Fruit fly (Drosophila melanogaster) whole organism, embryonic: ENCODE data around the gene CG11279.

ENCODE experiments used
- Ada2b ChIP-seq: fragments of 200-800 bp; sonication (Bioruptor generic); IDR thresholded peaks from 2 replicates; pipeline ENCODE4 v1.3.6; 2022; ENCODE audit warnings: missing biosample characterization, missing genetic modification characterization
- Bgb ChIP-seq: fragments of 200-800 bp; sonication (Bioruptor generic); IDR thresholded peaks from 2 replicates; pipeline ENCODE4 v1.3.6; 2022; ENCODE audit warnings: missing biosample characterization, missing genetic modification characterization; ENCODE audit not compliant: partially characterized antibody
- CG11247 ChIP-seq: fragments of 200-800 bp; sonication (Bioruptor generic); IDR thresholded peaks from 2 replicates; pipeline ENCODE4 v1.3.6; 2022; ENCODE audit warnings: missing biosample characterization, missing genetic modification characterization
- CG11504 ChIP-seq: fragments of 200-800 bp; sonication (Bioruptor generic); optimal IDR thresholded peaks from 3 replicates; lab custom pipeline; 2019; ENCODE audit warnings: missing biosample characterization, mild to moderate bottlenecking, missing genetic modification characterization, moderate library complexity
- CG12659 ChIP-seq: fragments of 200-800 bp; sonication (Bioruptor generic); optimal IDR thresholded peaks from 3 replicates; lab custom pipeline; 2017; ENCODE audit warnings: mild to moderate bottlenecking, missing biosample characterization, missing genetic modification reagents, missing genetic modification characterization
- CG18011 ChIP-seq: fragments of 200-800 bp; sonication (Bioruptor generic); optimal IDR thresholded peaks from 2 replicates; lab custom pipeline; 2017; ENCODE audit warnings: missing biosample characterization, missing genetic modification characterization, mild to moderate bottlenecking, moderate library complexity, missing genotype
- CG18764 ChIP-seq: fragments of 200-800 bp; sonication (Bioruptor generic); optimal IDR thresholded peaks from 3 replicates; lab custom pipeline; 2016; ENCODE audit warnings: missing biosample characterization, missing genetic modification characterization
- CG31365 ChIP-seq: fragments of 200-800 bp; sonication (Bioruptor generic); optimal IDR thresholded peaks from 2 replicates; lab custom pipeline; 2018; ENCODE audit warnings: missing biosample characterization, mild to moderate bottlenecking, missing genetic modification characterization
- CG32532 ChIP-seq: fragments of 200-800 bp; sonication (Bioruptor generic); IDR thresholded peaks from 2 replicates; pipeline ENCODE4 v1.3.6; 2022; ENCODE audit warnings: missing biosample characterization, missing genetic modification characterization
- CG32772 ChIP-seq: fragments of 200-800 bp; sonication (Bioruptor generic); IDR thresholded peaks from 2 replicates; pipeline ENCODE4 v1.3.6; 2022; ENCODE audit warnings: missing biosample characterization, missing genetic modification characterization
- CG3726 ChIP-seq: fragments of 200-800 bp; sonication (Bioruptor generic); IDR thresholded peaks from 3 replicates; pipeline ENCODE4, ENCODE4 v1.3.6; 2022; ENCODE audit warnings: missing biosample characterization, missing genetic modification characterization
- CG4360 ChIP-seq: fragments of 200-800 bp; sonication (Bioruptor generic); IDR thresholded peaks from 2 replicates; pipeline ENCODE4 v1.3.6; 2022; ENCODE audit warnings: missing biosample characterization, missing genetic modification characterization
- CG6272 ChIP-seq: fragments of 200-800 bp; sonication (Bioruptor generic); IDR thresholded peaks from 2 replicates; pipeline ENCODE4 v1.3.6; 2022; ENCODE audit warnings: missing biosample characterization, missing genetic modification characterization
- CrebB ChIP-seq: fragments of 200-800 bp; sonication (Bioruptor generic); optimal IDR thresholded peaks from 3 replicates; lab custom pipeline; 2018; ENCODE audit warnings: missing biosample characterization, mild to moderate bottlenecking, missing genetic modification characterization
- Dip3 ChIP-seq: fragments of 200-800 bp; sonication (Bioruptor generic); optimal IDR thresholded peaks from 3 replicates; lab custom pipeline; 2016; ENCODE audit warnings: missing biosample characterization, missing genetic modification characterization
- Drgx ChIP-seq: fragments of 200-800 bp; sonication (Bioruptor generic); IDR thresholded peaks from 2 replicates; pipeline ENCODE4 v1.3.6; 2022; ENCODE audit warnings: missing biosample characterization, missing genetic modification characterization
- Elba2 ChIP-seq: fragments of 200-800 bp; sonication (Bioruptor generic); optimal IDR thresholded peaks from 3 replicates; lab custom pipeline; 2016; ENCODE audit warnings: missing biosample characterization, missing genetic modification characterization
- H15 ChIP-seq: fragments of 200-800 bp; sonication (Bioruptor generic); IDR thresholded peaks from 3 replicates; pipeline ENCODE4 v1.3.6; 2022; ENCODE audit warnings: missing biosample characterization, missing genetic modification characterization
- HHEX ChIP-seq: fragments of 200-800 bp; sonication (Bioruptor generic); optimal IDR thresholded peaks from 3 replicates; lab custom pipeline; 2017; ENCODE audit warnings: missing biosample characterization, mild to moderate bottlenecking, missing genetic modification characterization, missing genetic modification reagents
- Hey ChIP-seq: fragments of 200-800 bp; sonication (Bioruptor generic); optimal IDR thresholded peaks from 3 replicates; lab custom pipeline; 2018; ENCODE audit warnings: missing biosample characterization, mild to moderate bottlenecking, missing genetic modification characterization
- MESR4 ChIP-seq: fragments of 200-800 bp; sonication (Bioruptor generic); optimal IDR thresholded peaks from 2 replicates; lab custom pipeline; 2018; ENCODE audit warnings: missing biosample characterization, mild to moderate bottlenecking, missing genetic modification characterization, moderate library complexity
- MTF-1 ChIP-seq: fragments of 200-800 bp; sonication (Bioruptor generic); optimal IDR thresholded peaks from 2 replicates; lab custom pipeline; 2018; ENCODE audit warnings: missing biosample characterization, mild to moderate bottlenecking, missing genetic modification characterization, borderline replicate concordance
- NfI ChIP-seq: fragments of 200-800 bp; sonication (Bioruptor generic); optimal IDR thresholded peaks from 3 replicates; lab custom pipeline; 2018; ENCODE audit warnings: missing biosample characterization, mild to moderate bottlenecking, missing genetic modification characterization, moderate library complexity
- Rfx ChIP-seq: fragments of 200-800 bp; sonication (Bioruptor generic); IDR thresholded peaks from 2 replicates; pipeline ENCODE4 v1.3.6; 2022; ENCODE audit warnings: missing biosample characterization, missing genetic modification characterization
- Ssrp ChIP-seq: fragments of 200-800 bp; sonication (Bioruptor generic); optimal IDR thresholded peaks from 2 replicates; lab custom pipeline; 2018; ENCODE audit warnings: missing biosample characterization, mild to moderate bottlenecking, missing genetic modification characterization, moderate library complexity
- Stat92E ChIP-seq, 3 experiments: fragments of >200 bp in 2 of 3; fragments of 200-800 bp in 1 of 3; sonication (Bioruptor generic) in 1 of 3; optimal IDR thresholded peaks; 2 replicates each; lab custom pipeline; 2017 to 2019; ENCODE audit warnings: missing biosample characterization in 3 of 3, missing genetic modification characterization in 3 of 3, mild to moderate bottlenecking in 1 of 3, moderate library complexity in 1 of 3
- ara ChIP-seq: fragments of 200-800 bp; sonication (Bioruptor generic); IDR thresholded peaks from 2 replicates; pipeline ENCODE4 v1.3.6; 2022; ENCODE audit warnings: missing biosample characterization, missing genetic modification characterization
- cg ChIP-seq: fragments of 200-800 bp; sonication (Bioruptor generic); optimal IDR thresholded peaks from 3 replicates; lab custom pipeline; 2019; ENCODE audit warnings: missing biosample characterization, mild to moderate bottlenecking, missing genetic modification characterization, moderate library complexity
- cwo ChIP-seq: fragments of 200-800 bp; sonication (Bioruptor generic); optimal IDR thresholded peaks from 3 replicates; lab custom pipeline; 2017; ENCODE audit warnings: missing biosample characterization, missing genetic modification characterization, mild to moderate bottlenecking, moderate library complexity, missing genetic modification reagents
- gcm ChIP-seq: fragments of 200-800 bp; sonication (Bioruptor generic); optimal IDR thresholded peaks from 2 replicates; lab custom pipeline; 2019; ENCODE audit warnings: missing biosample characterization, mild to moderate bottlenecking, missing genetic modification characterization, moderate library complexity
- gsb ChIP-seq: fragments of 200-800 bp; sonication (Bioruptor generic); IDR thresholded peaks from 2 replicates; pipeline ENCODE4 v1.3.6; 2022; ENCODE audit warnings: missing biosample characterization, missing genetic modification characterization
- hth ChIP-seq: fragments of >200 bp; optimal IDR thresholded peaks from 2 replicates; lab custom pipeline; 2017; ENCODE audit warnings: inconsistent platforms
- jing ChIP-seq: fragments of 200-800 bp; sonication (Bioruptor generic); optimal IDR thresholded peaks from 2 replicates; lab custom pipeline; 2018; ENCODE audit warnings: missing biosample characterization, mild to moderate bottlenecking, missing genetic modification characterization
- jumu ChIP-seq: fragments of 200-800 bp; sonication (Bioruptor generic); optimal IDR thresholded peaks from 3 replicates; lab custom pipeline; 2016; ENCODE audit warnings: missing biosample characterization, missing genetic modification characterization
- nau ChIP-seq: fragments of 200-800 bp; sonication (Bioruptor generic); optimal IDR thresholded peaks from 3 replicates; lab custom pipeline; 2017; ENCODE audit warnings: missing biosample characterization, mild to moderate bottlenecking, missing genetic modification characterization, missing genetic modification reagents
- nerfin-1 ChIP-seq: fragments of 200-800 bp; sonication (Bioruptor generic); optimal IDR thresholded peaks from 3 replicates; lab custom pipeline; 2019; ENCODE audit warnings: missing biosample characterization, mild to moderate bottlenecking, missing genetic modification characterization, moderate library complexity
- pita ChIP-seq: fragments of 200-800 bp; sonication (Bioruptor generic); optimal IDR thresholded peaks from 2 replicates; lab custom pipeline; 2017; ENCODE audit warnings: missing biosample characterization, mild to moderate bottlenecking, missing genetic modification characterization
- prd ChIP-seq, 3 experiments: fragments of >200 bp in 2 of 3; fragments of 200-800 bp in 1 of 3; sonication (Bioruptor generic) in 1 of 3; optimal IDR thresholded peaks in 2 of 3; IDR thresholded peaks in 1 of 3; 2 replicates in 2 of 3; 3 replicates in 1 of 3; pipeline versions ENCODE4 v1.3.6 to Lab custom; 2017 to 2022; ENCODE audit warnings: missing biosample characterization in 1 of 3, missing genetic modification characterization in 1 of 3
- ranshi ChIP-seq: fragments of 200-800 bp; sonication (Bioruptor generic); IDR thresholded peaks from 2 replicates; pipeline ENCODE4 v1.3.6; 2022; ENCODE audit warnings: missing biosample characterization, missing genetic modification characterization
- ro ChIP-seq: fragments of 200-800 bp; sonication (Bioruptor generic); IDR thresholded peaks from 2 replicates; pipeline ENCODE4 v1.3.6; 2022; ENCODE audit warnings: missing biosample characterization, missing genetic modification characterization
- sens-2 ChIP-seq: fragments of 200-800 bp; sonication (Bioruptor generic); IDR thresholded peaks from 2 replicates; pipeline ENCODE4 v1.3.6; 2022; ENCODE audit warnings: missing biosample characterization, missing genetic modification characterization
- sna ChIP-seq: fragments of 200-800 bp; sonication (Bioruptor generic); IDR thresholded peaks from 2 replicates; pipeline ENCODE4 v1.3.6; 2022; ENCODE audit warnings: missing biosample characterization, missing genetic modification characterization; ENCODE audit not compliant: partially characterized antibody
- tgo ChIP-seq: fragments of 200-800 bp; sonication (Bioruptor generic); IDR thresholded peaks from 3 replicates; pipeline ENCODE4 v1.3.6; 2022; ENCODE audit warnings: missing biosample characterization, missing genetic modification characterization
- twi ChIP-seq: fragments of 200-800 bp; optimal IDR thresholded peaks from 2 replicates; lab custom pipeline; 2019; ENCODE audit warnings: missing biosample characterization, mild to moderate bottlenecking, missing genetic modification characterization, moderate library complexity
- unc-4 ChIP-seq: fragments of 200-800 bp; sonication (Bioruptor generic); IDR thresholded peaks from 2 replicates; pipeline ENCODE4 v1.3.6; 2022; ENCODE audit warnings: missing biosample characterization, missing genetic modification characterization; ENCODE audit not compliant: partially characterized antibody
- usp ChIP-seq: fragments of >200 bp; optimal IDR thresholded peaks from 2 replicates; lab custom pipeline; 2017; ENCODE audit warnings: missing biosample characterization, missing genetic modification characterization
- z ChIP-seq: fragments of 200-800 bp; sonication (Bioruptor generic); IDR thresholded peaks from 3 replicates; pipeline ENCODE4 v1.3.6; 2022; ENCODE audit warnings: missing biosample characterization, missing genetic modification characterization
- zfh2 ChIP-seq: fragments of 200-800 bp; sonication (Bioruptor generic); optimal IDR thresholded peaks from 2 replicates; lab custom pipeline; 2016; ENCODE audit warnings: missing biosample characterization, missing genetic modification characterization

Gene CG11279

dm6 chr3L:13022160-13022853 is 24.5 kb upstream of the CG11279 start, which contains the start of gene Adk2 (continued):
- TF ChIP-seq twi (tag; lab: Kevin White, UChicago) (peak; percentile 4), gsb (GFP tag; lab: Robert Waterston, UW) (peak; percentile 40; the same call in 1 of the 2 replicates), jing (GFP tag; lab: Kevin White, UChicago) (no peak), z (GFP tag; lab: Robert Waterston, UW) (no peak), CG18764 (GFP tag; lab: Kevin White, UChicago) (peak; percentile 24), CG31365 (tag; lab: Kevin White, UChicago) (no peak), CG11247 (GFP tag; lab: Robert Waterston, UW) (peak; percentile 60), nau (GFP tag; lab: Kevin White, UChicago) (no peak), NfI (peak; percentile 17), CG6272 (GFP tag; lab: Robert Waterston, UW) (peak; percentile 70), CG3726 (GFP tag; lab: Robert Waterston, UW) (peak; percentile 58; the same call in 1 of the 3 replicates), sna (GFP tag; lab: Robert Waterston, UW) (peak; percentile 23; the same call in 1 of the 2 replicates), cwo (peak; percentile 84), hth (no peak), Stat92E (GFP tag; optimal IDR thresholded peaks at IDR 0.05; lab: Kevin White, UChicago) (no peak), CG11504 (peak; percentile 22), CG12659 (GFP tag; lab: Kevin White, UChicago) (peak; percentile 5), H15 (GFP tag; lab: Robert Waterston, UW) (0 out of 3 replicates have a peak, but pooled peaks have one; percentile 39), ara (GFP tag; lab: Robert Waterston, UW) (0 out of 2 replicates have a peak, but pooled peaks have one; percentile 17), CG32532 (GFP tag; lab: Robert Waterston, UW) (peak; percentile 75), unc-4 (GFP tag; lab: Robert Waterston, UW) (0 out of 2 replicates have a peak, but pooled peaks have one; percentile 29), ro (0 out of 2 replicates have a peak, but pooled peaks have one; percentile 27), Hey (tag; lab: Kevin White, UChicago) (no peak), pita (no peak), CG32772 (GFP tag; lab: Robert Waterston, UW) (peak; percentile 31; the same call in 1 of the 2 replicates), cg (GFP tag; lab: Kevin White, UChicago) (peak; percentile 89), Bgb (GFP tag; lab: Robert Waterston, UW) (peak; percentile 53), Elba2 (GFP tag; lab: Kevin White, UChicago) (peak; percentile 8), zfh2 (GFP tag; lab: Kevin White, UChicago) (peak; percentile 7), usp (GFP tag; lab: Kevin White, UChicago) (no peak), Rfx (GFP tag; lab: Robert Waterston, UW) (peak; percentile 83), MTF-1 (GFP tag; lab: Kevin White, UChicago) (peak; percentile 2), CG4360 (GFP tag; lab: Robert Waterston, UW) (peak; percentile 82), MESR4 (GFP tag; lab: Kevin White, UChicago) (peak; percentile 90), sens-2 (GFP tag; lab: Robert Waterston, UW) (no peak), ranshi (GFP tag; lab: Robert Waterston, UW) (peak; percentile 55; the same call in 1 of the 2 replicates), Ada2b (peak; percentile 51), CG18011 (GFP tag; lab: Kevin White, UChicago) (no peak), CrebB (tag; lab: Kevin White, UChicago) (peak; percentile 7), Dip3 (GFP tag; lab: Kevin White, UChicago) (peak; percentile 18), prd (optimal IDR thresholded peaks at IDR 0.05; lab: Kevin White, UChicago) (no peak), prd (GFP tag; IDR thresholded peaks at IDR 0.05; lab: Robert Waterston, UW) (peak; percentile 67), nerfin-1 (tag; lab: Kevin White, UChicago) (peak; percentile 74), Drgx (GFP tag; lab: Robert Waterston, UW) (peak; percentile 47; the same call in 1 of the 2 replicates), Ssrp (no peak), gcm (GFP tag; lab: Kevin White, UChicago) (peak; percentile 18), tgo (peak; percentile 44; the same call in 2 of the 3 replicates), HHEX (GFP tag; lab: Kevin White, UChicago) (peak; percentile 33), jumu (GFP tag; lab: Kevin White, UChicago) (no peak)
